Fruit fly (Drosophila melanogaster): ENCODE measurements around the gene ncd.

ncd gene

DNA sequence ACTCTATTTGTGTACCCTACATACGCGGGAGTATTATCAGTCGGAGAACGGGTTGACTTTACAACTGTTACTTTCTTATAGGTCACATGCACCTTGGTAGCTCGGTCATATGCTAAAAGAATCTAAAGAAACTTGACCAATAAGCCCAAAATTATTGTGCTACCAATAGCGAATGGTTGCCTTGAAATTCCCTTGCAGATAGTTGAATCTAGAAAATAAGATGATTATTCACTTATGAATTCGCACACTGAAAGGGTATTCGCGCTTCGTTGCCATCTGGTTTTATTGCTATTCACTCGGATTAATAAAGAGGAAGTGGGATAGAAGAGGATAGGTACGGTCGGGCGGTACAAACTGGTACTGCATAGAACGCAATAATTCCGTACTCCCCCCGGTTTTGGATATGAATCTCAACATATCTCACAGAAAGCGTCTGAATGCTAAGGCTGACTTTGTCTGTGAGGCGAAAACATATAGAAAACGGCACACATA, 33.0 kb downstream of the ncd start (continued):
- TF ChIP-seq pho (GFP tag; optimal IDR thresholded peaks at IDR 0.05) (peak; percentile 86), CG7556 (GFP tag; optimal IDR thresholded peaks at IDR 0.05) (peak; percentile 56), CG8290 (GFP tag; optimal IDR thresholded peaks at IDR 0.05) (peak; percentile 28), CG8290 (tag; optimal IDR thresholded peaks at IDR 0.05) (peak in 1 of 2 experiments; percentile 70), amos (GFP tag; IDR thresholded peaks at IDR 0.05; ENCODE audit: partially characterized antibody) (no peak), sens-2 (GFP tag; IDR thresholded peaks at IDR 0.05) (no peak), tup (GFP tag; optimal IDR thresholded peaks at IDR 0.05) (no peak), Blimp-1 (GFP tag; optimal IDR thresholded peaks at IDR 0.05) (peak; percentile 37), ab (GFP tag; optimal IDR thresholded peaks at IDR 0.05) (peak; percentile 49), crc (GFP tag; optimal IDR thresholded peaks at IDR 0.05) (peak; percentile 55), pb (GFP tag; optimal IDR thresholded peaks at IDR 0.05) (peak; percentile 78), hkb (optimal IDR thresholded peaks at IDR 0.05) (no peak), hkb (GFP tag; IDR thresholded peaks at IDR 0.05) (peak; percentile 77), CG14014 (GFP tag; IDR thresholded peaks at IDR 0.05) (peak; percentile 75), CG8359 (GFP tag; optimal IDR thresholded peaks at IDR 0.05; ENCODE audit: borderline replicate concordance) (no peak), D19A (tag; optimal IDR thresholded peaks at IDR 0.05) (peak; percentile 98), CG9797 (GFP tag; optimal IDR thresholded peaks at IDR 0.05) (no peak), Dref (GFP tag; IDR thresholded peaks at IDR 0.05) (no peak), pnt (GFP tag; optimal IDR thresholded peaks at IDR 0.05) (peak; percentile 56), CG15011 (GFP tag; optimal IDR thresholded peaks at IDR 0.05) (peak; percentile 55), ssp (GFP tag; IDR thresholded peaks at IDR 0.05) (peak; percentile 59), CG8944 (GFP tag; optimal IDR thresholded peaks at IDR 0.05) (peak; percentile 75), cwo (GFP tag; optimal IDR thresholded peaks at IDR 0.05) (peak; percentile 76), CG12219 (GFP tag; optimal IDR thresholded peaks at IDR 0.05) (peak; percentile 59), Doc2 (GFP tag; IDR thresholded peaks at IDR 0.05) (no peak), usp (GFP tag; optimal IDR thresholded peaks at IDR 0.05) (no peak), Hmx (GFP tag; optimal IDR thresholded peaks at IDR 0.05) (peak; percentile 40), CG13287 (GFP tag; IDR thresholded peaks at IDR 0.05; ENCODE audit: partially characterized antibody) (no peak), CG11695 (GFP tag; IDR thresholded peaks at IDR 0.05) (peak; percentile 64), CG30403 (GFP tag; optimal IDR thresholded peaks at IDR 0.05) (peak; percentile 82), Bdp1 (GFP tag; optimal IDR thresholded peaks at IDR 0.05) (peak; percentile 54), gem (tag; optimal IDR thresholded peaks at IDR 0.05) (peak; percentile 84), CG8388 (GFP tag; optimal IDR thresholded peaks at IDR 0.05) (peak; percentile 50), Kr (GFP tag; optimal IDR thresholded peaks at IDR 0.05) (no peak), unc-4 (GFP tag; IDR thresholded peaks at IDR 0.05; ENCODE audit: partially characterized antibody) (no peak), CG9437 (GFP tag; optimal IDR thresholded peaks at IDR 0.05) (peak; percentile 53), CG11247 (GFP tag; IDR thresholded peaks at IDR 0.05) (no peak; the same call in 1 of the 2 replicates), CG18764 (GFP tag; optimal IDR thresholded peaks at IDR 0.05) (no peak), nmo (GFP tag; optimal IDR thresholded peaks at IDR 0.05) (peak; percentile 83), CG12299 (tag; optimal IDR thresholded peaks at IDR 0.05) (peak; percentile 12), CG31365 (tag; optimal IDR thresholded peaks at IDR 0.05) (peak; percentile 40), CG17829 (tag; optimal IDR thresholded peaks at IDR 0.05) (peak; percentile 35), exex (tag; optimal IDR thresholded peaks at IDR 0.05) (peak; percentile 65), CG17328 (GFP tag; IDR thresholded peaks at IDR 0.05) (peak; percentile 43; the same call in 1 of the 2 replicates), Hey (tag; optimal IDR thresholded peaks at IDR 0.05) (no peak), CG30431 (GFP tag; optimal IDR thresholded peaks at IDR 0.05) (peak; percentile 59), CG1792 (GFP tag; optimal IDR thresholded peaks at IDR 0.05) (peak; percentile 53), CG14860 (GFP tag; IDR thresholded peaks at IDR 0.05; ENCODE audit: partially characterized antibody) (no peak), NFAT (GFP tag; IDR thresholded peaks at IDR 0.05) (no peak), psq (GFP tag; optimal IDR thresholded peaks at IDR 0.05) (no peak), MTF-1 (GFP tag; optimal IDR thresholded peaks at IDR 0.05; ENCODE audit: borderline replicate concordance) (no peak)

All from whole organism, embryonic.